Worm (Caenorhabditis elegans): ENCODE results near the gene JC8.4.

ce11 chrIV:13243375-13243774 is at the start of gene JC8.4:
- TF ChIP-seq lsy-2 (tag; optimal IDR thresholded peaks at IDR 0.05): no peak
- TF ChIP-seq dmd-6 (GFP tag; IDR thresholded peaks at IDR 0.05): no peak
- no peak for TF ChIP-seq ceh-82 (tag; optimal IDR thresholded peaks at IDR 0.05)
- no peak for TF ChIP-seq lin-13 (GFP tag; optimal IDR thresholded peaks at IDR 0.05)
- no peak for TF ChIP-seq fkh-10 (GFP tag; optimal IDR thresholded peaks at IDR 0.05)
- no peak for TF ChIP-seq aly-2 (tag; optimal IDR thresholded peaks at IDR 0.05)
- TF ChIP-seq daf-12 (tag; optimal IDR thresholded peaks at IDR 0.05): no peak
- no peak for TF ChIP-seq ama-1 (optimal IDR thresholded peaks at IDR 0.05)

All from whole organism, L4 larva.